Worm (Caenorhabditis elegans): ENCODE measurements around the gene T05C1.5.

The T05C1.5 gene

DNA sequence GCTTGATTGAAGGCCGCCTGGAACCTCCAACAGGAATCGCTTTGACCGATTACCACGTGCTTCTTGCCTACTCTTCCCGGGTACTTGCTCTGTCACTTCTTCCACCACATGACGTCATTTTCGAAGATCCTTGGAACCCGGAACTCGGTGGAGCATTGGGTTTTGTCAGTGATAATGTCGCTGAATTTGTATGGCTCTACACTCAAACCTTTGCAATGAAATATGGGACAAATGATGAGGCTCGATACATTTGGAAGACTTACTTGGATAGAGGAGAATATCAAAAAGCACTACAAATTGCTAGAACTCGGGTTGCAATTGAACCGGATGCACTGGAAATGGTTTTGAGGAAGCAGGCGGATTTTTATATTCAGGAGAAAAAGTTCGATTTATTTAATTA is 27.8 kb downstream of the T05C1.5 start:
- no peak for TF ChIP-seq pqm-1 (tag; optimal IDR thresholded peaks at IDR 0.05)
- TF ChIP-seq unc-62 (GFP tag; optimal IDR thresholded peaks at IDR 0.05 in 1 of 2) = peak in 1 of 2 experiments; percentile 46
- no peak for TF ChIP-seq unc-62 (tag; optimal IDR thresholded peaks at IDR 0.05)
- peak; percentile 94 for TF ChIP-seq aha-1 (tag)
- no peak for TF ChIP-seq ctbp-1 (GFP tag; IDR thresholded peaks at IDR 0.05)
- no peak for TF ChIP-seq fos-1 (tag; optimal IDR thresholded peaks at IDR 0.05)

DNA sequence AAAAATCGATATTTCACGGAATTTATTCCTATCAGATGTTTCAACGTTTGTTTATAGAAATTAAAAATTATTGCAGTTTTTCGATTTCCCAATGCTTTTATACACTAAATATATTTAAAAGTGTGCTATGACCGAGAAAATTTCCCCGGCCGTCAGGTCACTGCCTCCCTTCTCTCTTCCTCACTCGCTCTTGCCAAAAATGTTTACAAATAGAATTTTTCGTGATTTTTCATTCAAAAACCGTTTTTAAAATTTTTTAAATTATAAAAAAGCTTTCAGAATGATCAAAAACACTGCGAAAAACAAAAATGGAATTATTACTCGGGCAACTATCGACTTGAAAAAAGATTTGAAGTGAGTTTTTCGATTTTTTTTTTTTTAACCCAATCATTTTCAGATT is 29.8 kb downstream of the T05C1.5 start, which contains the start of the genes T12C9.7 and vps-18:
Gene T12C9.7, minus strand, starts transcription at position 101 of the 400 bp plus-strand sequence.
Gene vps-18, plus strand, starts transcription at position 280 of the 400 bp plus-strand sequence.
- TF ChIP-seq daf-16 (GFP tag; optimal IDR thresholded peaks at IDR 0.05) (no peak), daf-16 (tag; optimal IDR thresholded peaks at IDR 0.05) (peak; percentile 5), mdl-1 (tag; optimal IDR thresholded peaks at IDR 0.05) (no peak)

DNA sequence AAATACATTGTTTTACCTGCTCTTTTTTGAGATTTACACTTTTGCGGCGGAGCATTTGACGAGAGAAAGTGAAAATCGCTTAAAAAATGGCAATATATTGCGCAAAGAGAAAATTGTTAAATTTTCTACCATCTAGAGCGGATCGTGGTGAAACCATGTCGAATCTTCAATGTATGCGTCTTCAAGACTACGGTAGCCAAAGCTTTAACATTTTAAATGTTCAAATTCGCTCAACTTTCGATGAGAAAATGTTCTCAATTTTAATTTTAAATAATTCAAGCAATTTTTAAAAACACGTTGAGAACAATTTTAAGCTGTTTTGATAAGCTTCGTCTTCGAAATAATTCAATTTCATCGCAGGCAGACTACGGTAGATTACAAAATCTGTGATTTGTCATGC is 30.3 kb downstream of the T05C1.5 start:
- TF ChIP-seq D1046.2 (GFP tag; IDR thresholded peaks at IDR 0.05) (no peak), spr-1 (tag; optimal IDR thresholded peaks at IDR 0.05) (no peak), tag-97 (GFP tag; IDR thresholded peaks at IDR 0.05) (no peak), hlh-30 (tag; optimal IDR thresholded peaks at IDR 0.05; ENCODE audit: insufficient read depth) (no peak)

DNA sequence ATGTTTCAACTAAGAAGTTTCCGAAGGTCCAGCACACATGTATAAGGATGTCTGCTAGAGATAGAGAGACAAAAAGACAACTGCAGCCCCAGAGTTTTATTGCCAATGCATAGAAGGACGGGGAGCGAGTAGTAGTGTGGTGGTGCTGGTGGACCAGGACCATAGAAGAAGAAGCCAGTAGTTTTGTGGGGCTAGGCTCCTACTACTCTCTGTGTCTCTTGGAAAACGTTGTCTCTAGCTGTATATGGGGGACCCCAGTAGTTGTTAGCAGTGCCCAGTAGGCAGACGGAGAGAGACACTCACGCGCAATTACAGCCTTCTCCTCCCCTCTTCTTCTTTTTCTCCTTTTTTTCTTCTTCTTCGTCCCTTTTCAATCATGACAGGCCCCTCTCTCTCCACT is 34.6 kb downstream of the T05C1.5 start:
- TF ChIP-seq ceh-28 (tag; optimal IDR thresholded peaks at IDR 0.05) = no peak
- TF ChIP-seq lsy-2 (tag; optimal IDR thresholded peaks at IDR 0.05) = peak; percentile 17 to 49
- TF ChIP-seq mep-1 (tag; optimal IDR thresholded peaks at IDR 0.05) = peak; percentile 21
- peak in 1 of 2 experiments; percentile 10 for TF ChIP-seq mdl-1 (tag; optimal IDR thresholded peaks at IDR 0.05)
- 0 out of 2 replicates have a peak, but pooled peaks have one; percentile 21 for TF ChIP-seq ctbp-1 (GFP tag; IDR thresholded peaks at IDR 0.05)
- no peak for TF ChIP-seq nhr-10 (tag; optimal IDR thresholded peaks at IDR 0.05)
- TF ChIP-seq set-16 (GFP tag; IDR thresholded peaks at IDR 0.05) = peak; percentile 52; the same call in 1 of the 2 replicates
- TF ChIP-seq hlh-11 (tag; optimal IDR thresholded peaks at IDR 0.05) = peak; percentile 11
- TF ChIP-seq rbr-2 (tag; optimal IDR thresholded peaks at IDR 0.05) = peak; percentile 56
- 0 out of 2 replicates have a peak, but pooled peaks have one; percentile 28 for TF ChIP-seq lin-38 (GFP tag; IDR thresholded peaks at IDR 0.05)
- TF ChIP-seq fkh-10 (GFP tag; optimal IDR thresholded peaks at IDR 0.05) = peak; percentile 72
- TF ChIP-seq hlh-30 (tag; optimal IDR thresholded peaks at IDR 0.05; ENCODE audit: insufficient read depth) = peak; percentile 25
- TF ChIP-seq aha-1 (tag) = peak; percentile 84
- TF ChIP-seq unc-62 (GFP tag; optimal IDR thresholded peaks at IDR 0.05 in 1 of 2) = peak in 1 of 2 experiments; percentile 32
- TF ChIP-seq unc-62 (tag; optimal IDR thresholded peaks at IDR 0.05) = no peak
- TF ChIP-seq hmg-1.1 (GFP tag; IDR thresholded peaks at IDR 0.05) = peak; percentile 86
- no peak for TF ChIP-seq F44E2.7 (GFP tag; IDR thresholded peaks at IDR 0.05)

- no peak for TF ChIP-seq pqm-1 (tag; optimal IDR thresholded peaks at IDR 0.05)
- no peak for TF ChIP-seq F10B5.3 (tag; optimal IDR thresholded peaks at IDR 0.05)
- no peak for TF ChIP-seq nhr-42 (GFP tag; IDR thresholded peaks at IDR 0.05)
Measured at ce11 chrII:4454823-4455222, 35.8 kb downstream of the T05C1.5 start.

ce11 chrII:4453453-4453852 is 37.2 kb downstream of the T05C1.5 start:
- TF ChIP-seq dve-1 (tag; optimal IDR thresholded peaks at IDR 0.05; ENCODE audit: insufficient read depth) (no peak), mxl-2 (GFP tag; conservative IDR thresholded peaks at IDR 0.05) (no peak), dpl-1 (GFP tag; optimal IDR thresholded peaks at IDR 0.05) (peak; percentile 16), tag-97 (GFP tag; IDR thresholded peaks at IDR 0.05) (no peak), set-16 (GFP tag; IDR thresholded peaks at IDR 0.05) (0 out of 2 replicates have a peak, but pooled peaks have one; percentile 20)

- no peak for TF ChIP-seq ces-1 (GFP tag; optimal IDR thresholded peaks at IDR 0.05)
- no peak for TF ChIP-seq sdz-12 (GFP tag; optimal IDR thresholded peaks at IDR 0.05)
- TF ChIP-seq attf-4 (tag; optimal IDR thresholded peaks at IDR 0.05) = no peak
- TF ChIP-seq dmd-8 (GFP tag; IDR thresholded peaks at IDR 0.05) = no peak
- no peak for TF ChIP-seq unc-62 (GFP tag; optimal IDR thresholded peaks at IDR 0.05 in 1 of 2)
- TF ChIP-seq unc-62 (tag; optimal IDR thresholded peaks at IDR 0.05) = no peak
- no peak for TF ChIP-seq lin-29 (GFP tag; IDR thresholded peaks at IDR 0.05)
- no peak for TF ChIP-seq R02D3.7 (tag; optimal IDR thresholded peaks at IDR 0.05)
- no peak for TF ChIP-seq ZK546.5 (tag; optimal IDR thresholded peaks at IDR 0.05)
- TF ChIP-seq nhr-237 (tag; optimal IDR thresholded peaks at IDR 0.05) = no peak
- no peak for TF ChIP-seq snpc-4 (tag; optimal IDR thresholded peaks at IDR 0.05)
- TF ChIP-seq mdt-29 (GFP tag; IDR thresholded peaks at IDR 0.05) = no peak
- no peak for TF ChIP-seq jun-1 (tag; optimal IDR thresholded peaks at IDR 0.05)
- no peak for TF ChIP-seq mdl-1 (tag; optimal IDR thresholded peaks at IDR 0.05)
- no peak for TF ChIP-seq F49E8.2 (tag; optimal IDR thresholded peaks at IDR 0.05; ENCODE audit: borderline replicate concordance)
Measured at ce11 chrII:4453051-4453450, 37.6 kb downstream of the T05C1.5 start, which contains the start of gene twk-2. TSS of gene twk-2 (minus strand) at chrII:4453151.

Data from whole organism, L4 larva.